Worm (Caenorhabditis elegans) whole organism, early embryonic: Measurements from ENCODE around the gene sqt-2.

Source experiments
- aly-1 ChIP-seq: sonication (generic microtip); optimal IDR thresholded peaks from 2 replicates; lab custom pipeline; 2016; ENCODE audit warnings: missing genetic modification characterization, missing compliant biosample characterization
- ama-1 ChIP-seq: fragments of 150-350 bp; optimal IDR thresholded peaks from 2 replicates; lab custom pipeline; 2014
- ceh-13 ChIP-seq: fragments of 200-800 bp; sonication (Bioruptor generic); optimal IDR thresholded peaks from 2 replicates; lab custom pipeline; 2018; ENCODE audit warnings: mild to moderate bottlenecking, missing genetic modification characterization, missing compliant biosample characterization
- ceh-36 ChIP-seq: sonication (generic microtip); optimal IDR thresholded peaks from 2 replicates; lab custom pipeline; 2016; ENCODE audit warnings: missing genetic modification characterization, inconsistent platforms, missing compliant biosample characterization
- ets-7 ChIP-seq: sonication (generic microtip); optimal IDR thresholded peaks from 2 replicates; lab custom pipeline; 2016; ENCODE audit warnings: missing genotype, missing genetic modification characterization, missing compliant biosample characterization
- flt-1 ChIP-seq: fragments of 200-800 bp; sonication (Bioruptor generic); IDR thresholded peaks from 2 replicates; pipeline ENCODE4 v1.3.6; 2022; ENCODE audit warnings: missing genetic modification characterization, missing compliant biosample characterization
- hmg-4 ChIP-seq: fragments of 200-800 bp; sonication (Bioruptor generic); optimal IDR thresholded peaks from 2 replicates; lab custom pipeline; 2018; ENCODE audit warnings: mild to moderate bottlenecking, missing genetic modification characterization, missing compliant biosample characterization
- hnd-1 ChIP-seq: sonication (generic microtip); optimal IDR thresholded peaks from 2 replicates; lab custom pipeline; 2016; ENCODE audit warnings: missing genetic modification characterization, missing compliant biosample characterization
- scrt-1 ChIP-seq: fragments of 200-800 bp; sonication (Bioruptor generic); IDR thresholded peaks from 2 replicates; pipeline ENCODE4 v1.3.6; 2022; ENCODE audit warnings: missing genetic modification characterization, missing compliant biosample characterization
- tbx-11 ChIP-seq: fragments of 200-800 bp; sonication (Bioruptor generic); IDR thresholded peaks from 2 replicates; pipeline ENCODE4 v1.3.6; 2022; ENCODE audit warnings: missing genetic modification characterization, missing compliant biosample characterization
- tbx-37 ChIP-seq: fragments of 200-800 bp; sonication (Bioruptor generic); conservative IDR thresholded peaks from 2 replicates; pipeline ENCODE4 v1.3.6; 2022; ENCODE audit warnings: missing genetic modification reagents, missing genetic modification characterization, missing compliant biosample characterization
- tra-4 ChIP-seq: sonication (generic microtip); optimal IDR thresholded peaks from 2 replicates; lab custom pipeline; 2017; ENCODE audit warnings: missing genetic modification characterization, missing compliant biosample characterization

- TF ChIP-seq tbx-11 (GFP tag; lab: Robert Waterston, UW): no peak
- no peak for TF ChIP-seq ama-1 (lab: Kevin White, UChicago)
- no peak for TF ChIP-seq flt-1
- TF ChIP-seq ceh-36 (tag; lab: Kevin White, UChicago): no peak
- TF ChIP-seq aly-1 (tag; lab: Kevin White, UChicago): no peak
- no peak for TF ChIP-seq ceh-13 (GFP tag; lab: Kevin White, UChicago)
- no peak for TF ChIP-seq tbx-37 (GFP tag; lab: Robert Waterston, UW)
- TF ChIP-seq ets-7 (tag; lab: Kevin White, UChicago): no peak
- no peak for TF ChIP-seq tra-4 (tag; lab: Kevin White, UChicago)
- no peak for TF ChIP-seq scrt-1 (GFP tag; lab: Robert Waterston, UW)
- TF ChIP-seq hmg-4 (GFP tag; lab: Kevin White, UChicago): no peak
- TF ChIP-seq hnd-1: no peak
Measured at ce11 chrII:73329-73728, 50.2 kb downstream of the sqt-2 start.
